Worm (Caenorhabditis elegans) whole organism, L1 larva: Measurements from ENCODE around the gene srz-70.

Experiments
- C04F5.9 ChIP-seq: sonication (generic microtip); optimal IDR thresholded peaks from 2 replicates; lab custom pipeline; 2016; ENCODE audit warnings: missing genetic modification characterization, missing compliant biosample characterization
- C34B4.2 ChIP-seq: sonication (generic microtip); optimal IDR thresholded peaks from 2 replicates; lab custom pipeline; 2017; ENCODE audit warnings: mild to moderate bottlenecking, missing genetic modification characterization, missing compliant biosample characterization
- F16B12.6 ChIP-seq: fragments of 150-350 bp; optimal IDR thresholded peaks from 2 replicates; lab custom pipeline; 2014; ENCODE audit warnings: missing biosample characterization, missing genetic modification characterization
- Y116A8C.19 ChIP-seq: sonication (generic microtip); optimal IDR thresholded peaks from 2 replicates; lab custom pipeline; 2016; ENCODE audit warnings: missing compliant biosample characterization, missing genetic modification characterization, borderline replicate concordance
- blmp-1 ChIP-seq: fragments of 150-350 bp; optimal IDR thresholded peaks from 2 replicates; lab custom pipeline; 2014; ENCODE audit warnings: missing biosample characterization, missing genetic modification characterization
- ceh-63 ChIP-seq: fragments of 200-800 bp; sonication (Bioruptor generic); optimal IDR thresholded peaks from 2 replicates; lab custom pipeline; 2018; ENCODE audit warnings: mild to moderate bottlenecking, missing genetic modification characterization, missing compliant biosample characterization
- ceh-8 ChIP-seq: fragments of 200-800 bp; sonication (Bioruptor generic); optimal IDR thresholded peaks from 2 replicates; lab custom pipeline; 2018; ENCODE audit warnings: mild to moderate bottlenecking, missing genetic modification characterization, moderate library complexity, missing compliant biosample characterization
- ceh-88 ChIP-seq: fragments of 200-800 bp; sonication (Bioruptor generic); IDR thresholded peaks from 2 replicates; pipeline ENCODE4 v1.3.6; 2022; ENCODE audit warnings: missing genetic modification characterization, missing compliant biosample characterization
- ces-1 ChIP-seq: fragments of 150-350 bp; optimal IDR thresholded peaks from 2 replicates; lab custom pipeline; 2014; ENCODE audit warnings: missing biosample characterization, missing genetic modification reagents, missing genetic modification characterization
- dpl-1 ChIP-seq, 3 experiments: fragments of 150-350 bp in 2 of 3; sonication (generic microtip) in 1 of 3; optimal IDR thresholded peaks; 2 replicates each; lab custom pipeline; 2014 to 2017; ENCODE audit warnings: missing biosample characterization in 3 of 3, missing genetic modification characterization in 3 of 3, missing genetic modification reagents in 3 of 3
- dsc-1 ChIP-seq: sonication (generic microtip); optimal IDR thresholded peaks from 2 replicates; lab custom pipeline; 2016; ENCODE audit warnings: mild to moderate bottlenecking, missing genetic modification characterization, missing compliant biosample characterization
- efl-1 ChIP-seq, 4 experiments: fragments of 150-350 bp; optimal IDR thresholded peaks in 3 of 4; peaks in 1 of 4; 1 replicate in 1 of 4; 2 replicates in 3 of 4; lab custom pipeline; 2014; ENCODE audit warnings: missing biosample characterization in 2 of 4, missing genetic modification characterization in 2 of 4, missing genetic modification reagents in 2 of 4
- efl-3 ChIP-seq: fragments of 200-800 bp; sonication (Bioruptor generic); optimal IDR thresholded peaks from 2 replicates; lab custom pipeline; 2018; ENCODE audit warnings: mild to moderate bottlenecking, missing genetic modification characterization, missing compliant biosample characterization
- egl-27 ChIP-seq, 2 experiments: fragments of 150-350 bp in 1 of 2; sonication (generic microtip); optimal IDR thresholded peaks; 3 replicates each; lab custom pipeline; 2017 to 2018; ENCODE audit warnings: missing biosample characterization in 2 of 2, missing genetic modification characterization in 2 of 2, missing genetic modification reagents in 2 of 2
- elt-3 ChIP-seq, 6 experiments: fragments of 150-350 bp in 1 of 6; sonication (generic microtip); optimal IDR thresholded peaks; 2 replicates each; lab custom pipeline; 2017 to 2018; ENCODE audit warnings: missing biosample characterization in 6 of 6, missing genetic modification characterization in 6 of 6, inconsistent platforms in 1 of 6
- grh-1 ChIP-seq: fragments of 200-800 bp; sonication (Bioruptor generic); IDR thresholded peaks from 2 replicates; pipeline ENCODE4 v1.3.6; 2022; ENCODE audit warnings: missing genetic modification reagents, missing genetic modification characterization, missing compliant biosample characterization
- hlh-17 ChIP-seq: fragments of 200-800 bp; sonication (Bioruptor generic); optimal IDR thresholded peaks from 2 replicates; lab custom pipeline; 2018; ENCODE audit warnings: missing genetic modification characterization, mild to moderate bottlenecking, missing compliant biosample characterization, moderate library complexity, borderline replicate concordance
- hlh-4 ChIP-seq: sonication (generic microtip); optimal IDR thresholded peaks from 2 replicates; lab custom pipeline; 2016; ENCODE audit warnings: mild to moderate bottlenecking, missing genetic modification characterization, missing compliant biosample characterization
- irx-1 ChIP-seq: sonication (generic microtip); optimal IDR thresholded peaks from 2 replicates; lab custom pipeline; 2016; ENCODE audit warnings: missing genetic modification characterization, missing compliant biosample characterization
- isw-1 ChIP-seq: fragments of 200-800 bp; sonication (Bioruptor generic); IDR thresholded peaks from 2 replicates; pipeline ENCODE4 v1.3.6; 2022; ENCODE audit warnings: missing genetic modification characterization, missing compliant biosample characterization
- lin-13 ChIP-seq: fragments of 150-350 bp; optimal IDR thresholded peaks from 2 replicates; lab custom pipeline; 2014; ENCODE audit warnings: missing biosample characterization, missing genetic modification reagents, missing genetic modification characterization
- lin-14 ChIP-seq: fragments of 200-800 bp; sonication (Bioruptor generic); optimal IDR thresholded peaks from 2 replicates; lab custom pipeline; 2018; ENCODE audit warnings: mild to moderate bottlenecking, missing genetic modification characterization, moderate library complexity, missing compliant biosample characterization
- lin-15B ChIP-seq: fragments of 150-350 bp; sonication (generic microtip); optimal IDR thresholded peaks from 3 replicates; lab custom pipeline; 2014; ENCODE audit warnings: missing biosample characterization, missing genetic modification characterization
- lin-35 ChIP-seq, 2 experiments: fragments of 150-350 bp; optimal IDR thresholded peaks; 2 replicates each; lab custom pipeline; 2014; ENCODE audit warnings: missing biosample characterization in 2 of 2, missing genetic modification characterization in 2 of 2, missing genetic modification reagents in 2 of 2
- lin-39 ChIP-seq: fragments of 150-350 bp; optimal IDR thresholded peaks from 2 replicates; lab custom pipeline; 2014; ENCODE audit warnings: missing biosample characterization, missing genetic modification reagents, missing genetic modification characterization
- nhr-12 ChIP-seq: sonication (generic microtip); optimal IDR thresholded peaks from 2 replicates; lab custom pipeline; 2017; ENCODE audit warnings: missing biosample characterization, missing genetic modification characterization
- nhr-28 ChIP-seq: fragments of 150-350 bp; optimal IDR thresholded peaks from 2 replicates; lab custom pipeline; 2014; ENCODE audit warnings: missing biosample characterization, missing genetic modification characterization
- nhr-47 ChIP-seq: sonication (generic microtip); optimal IDR thresholded peaks from 2 replicates; lab custom pipeline; 2016; ENCODE audit warnings: mild to moderate bottlenecking, missing genetic modification characterization, moderate library complexity, missing compliant biosample characterization
- nhr-71 ChIP-seq: sonication (generic microtip); optimal IDR thresholded peaks from 2 replicates; lab custom pipeline; 2016; ENCODE audit warnings: mild to moderate bottlenecking, missing genetic modification characterization, moderate library complexity, missing compliant biosample characterization
- nhr-85 ChIP-seq: sonication (generic microtip); peaks from one replicate; lab custom pipeline; 2016; ENCODE audit warnings: missing genetic modification characterization, inconsistent platforms, missing compliant biosample characterization
- nhr-90 ChIP-seq: sonication (generic microtip); optimal IDR thresholded peaks from 2 replicates; lab custom pipeline; 2016; ENCODE audit warnings: mild to moderate bottlenecking, missing genetic modification characterization, missing compliant biosample characterization; ENCODE audit not compliant: poor library complexity
- pax-3 ChIP-seq: fragments of 200-800 bp; sonication (Bioruptor generic); optimal IDR thresholded peaks from 2 replicates; lab custom pipeline; 2018; ENCODE audit warnings: mild to moderate bottlenecking, missing genetic modification characterization, moderate library complexity, missing compliant biosample characterization
- pqm-1 ChIP-seq: sonication (generic microtip); optimal IDR thresholded peaks from 3 replicates; lab custom pipeline; 2017; ENCODE audit warnings: missing biosample characterization, missing genetic modification characterization
- rnt-1 ChIP-seq: sonication (generic microtip); optimal IDR thresholded peaks from 2 replicates; lab custom pipeline; 2016; ENCODE audit warnings: mild to moderate bottlenecking, missing genetic modification characterization, moderate library complexity, missing compliant biosample characterization
- skn-1 ChIP-seq: fragments of 150-350 bp; optimal IDR thresholded peaks from 2 replicates; lab custom pipeline; 2014; ENCODE audit warnings: missing biosample characterization, missing genetic modification characterization
- snpc-4 ChIP-seq: fragments of 150-350 bp; optimal IDR thresholded peaks from 2 replicates; lab custom pipeline; 2014; ENCODE audit warnings: missing biosample characterization, missing genetic modification characterization
- snu-23 ChIP-seq: sonication (generic microtip); optimal IDR thresholded peaks from 2 replicates; lab custom pipeline; 2016; ENCODE audit warnings: missing genetic modification characterization, missing compliant biosample characterization
- sox-4 ChIP-seq: sonication (generic microtip); optimal IDR thresholded peaks from 2 replicates; lab custom pipeline; 2016; ENCODE audit warnings: missing genetic modification characterization, missing compliant biosample characterization
- tbx-2 ChIP-seq: sonication (generic microtip); optimal IDR thresholded peaks from 2 replicates; lab custom pipeline; 2016; ENCODE audit warnings: missing genetic modification characterization, missing compliant biosample characterization
- tlp-1 ChIP-seq: fragments of 150-350 bp; optimal IDR thresholded peaks from 2 replicates; lab custom pipeline; 2014; ENCODE audit warnings: missing biosample characterization, missing genetic modification characterization
- unc-30 ChIP-seq: sonication (generic microtip); optimal IDR thresholded peaks from 2 replicates; lab custom pipeline; 2017; ENCODE audit warnings: missing biosample characterization, missing genetic modification characterization
- unc-86 ChIP-seq: sonication (generic microtip); optimal IDR thresholded peaks from 2 replicates; lab custom pipeline; 2016; ENCODE audit warnings: missing genetic modification characterization, missing compliant biosample characterization
- zag-1 ChIP-seq: fragments of 150-350 bp; optimal IDR thresholded peaks from 2 replicates; lab custom pipeline; 2014; ENCODE audit warnings: missing biosample characterization, missing genetic modification characterization
- ztf-4 ChIP-seq: fragments of 150-350 bp; optimal IDR thresholded peaks from 2 replicates; lab custom pipeline; 2014; ENCODE audit warnings: missing biosample characterization, missing genetic modification characterization

The srz-70 gene

ce11 chrIV:3519352-3519751 is 40.5 kb upstream of the srz-70 start (continued):
- TF ChIP-seq pax-3 (tag; lab: Kevin White, UChicago) (no peak), lin-35 (GFP tag; optimal IDR thresholded peaks at IDR 0.05; lab: Kevin White, UChicago) (peak; percentile 16 to 28), dsc-1 (peak; percentile 33), F16B12.6 (tag; lab: Kevin White, UChicago) (peak; percentile 4), efl-1 (optimal IDR thresholded peaks at IDR 0.05; lab: Kevin White, UChicago) (peak; percentile 76 to 91), efl-1 (GFP tag; optimal IDR thresholded peaks at IDR 0.05 in 1 of 2; lab: Kevin White, UChicago) (peak; percentile 26 to 89), grh-1 (no peak), efl-3 (GFP tag; lab: Kevin White, UChicago) (no peak), dpl-1 (GFP tag; optimal IDR thresholded peaks at IDR 0.05; lab: Kevin White, UChicago) (peak; percentile 3 to 33 (median 29)), ceh-8 (GFP tag; lab: Kevin White, UChicago) (peak; percentile 0), lin-14 (GFP tag; lab: Kevin White, UChicago) (peak; percentile 84), C34B4.2 (tag; lab: Kevin White, UChicago) (no peak), unc-86 (tag; lab: Kevin White, UChicago) (peak; percentile 63), zag-1 (tag; lab: Kevin White, UChicago) (no peak), nhr-47 (tag; lab: Kevin White, UChicago) (peak; percentile 74), blmp-1 (tag; lab: Kevin White, UChicago) (peak; percentile 98), nhr-90 (tag; lab: Kevin White, UChicago) (peak; percentile 1), isw-1 (peak; percentile 54), nhr-28 (tag; lab: Kevin White, UChicago) (no peak), snu-23 (GFP tag; lab: Kevin White, UChicago) (peak; percentile 60), unc-30 (tag; lab: Kevin White, UChicago) (no peak), nhr-12 (no peak), ceh-88 (GFP tag; lab: Robert Waterston, UW) (no peak), nhr-71 (tag; lab: Kevin White, UChicago) (peak; percentile 64), ztf-4 (tag; lab: Kevin White, UChicago) (no peak), rnt-1 (tag; lab: Kevin White, UChicago) (no peak)

- no peak for TF ChIP-seq lin-13 (GFP tag; lab: Kevin White, UChicago)
- no peak for TF ChIP-seq nhr-85 (tag; lab: Kevin White, UChicago)
- no peak for TF ChIP-seq tlp-1 (tag; lab: Kevin White, UChicago)
- TF ChIP-seq elt-3 (tag; optimal IDR thresholded peaks at IDR 0.05; lab: Kevin White, UChicago), result no peak
- TF ChIP-seq irx-1 (tag; lab: Kevin White, UChicago), result no peak
- TF ChIP-seq Y116A8C.19 (tag; lab: Kevin White, UChicago), result no peak
- TF ChIP-seq snu-23 (GFP tag; lab: Kevin White, UChicago), result no peak
- TF ChIP-seq pax-3 (tag; lab: Kevin White, UChicago), result no peak
- no peak for TF ChIP-seq isw-1
- no peak for TF ChIP-seq ceh-63 (GFP tag; lab: Kevin White, UChicago)
- TF ChIP-seq, all 84 proteins: peak for 0
Observed at ce11 chrIV:3517582-3517981, 38.8 kb upstream of the srz-70 start.

- no peak for TF ChIP-seq skn-1 (tag; lab: Kevin White, UChicago)
- TF ChIP-seq sox-4, result no peak
- TF ChIP-seq nhr-90 (tag; lab: Kevin White, UChicago), result no peak
- TF ChIP-seq lin-15B, result no peak
- no peak for TF ChIP-seq pax-3 (tag; lab: Kevin White, UChicago)
- TF ChIP-seq snpc-4 (tag; lab: Kevin White, UChicago), result no peak
- no peak for TF ChIP-seq hlh-17
- TF ChIP-seq nhr-28 (tag; lab: Kevin White, UChicago), result no peak
- no peak for TF ChIP-seq nhr-85 (tag; lab: Kevin White, UChicago)
- no peak for TF ChIP-seq unc-30 (tag; lab: Kevin White, UChicago)
- no peak for TF ChIP-seq ceh-8 (GFP tag; lab: Kevin White, UChicago)
- no peak for TF ChIP-seq C04F5.9 (tag; lab: Kevin White, UChicago)
- TF ChIP-seq tbx-2 (tag; lab: Kevin White, UChicago), result no peak
- TF ChIP-seq C34B4.2 (tag; lab: Kevin White, UChicago), result no peak
- no peak for TF ChIP-seq pqm-1 (tag; lab: Kevin White, UChicago)
- TF ChIP-seq lin-35 (GFP tag; optimal IDR thresholded peaks at IDR 0.05; lab: Kevin White, UChicago), result no peak
- no peak for TF ChIP-seq hlh-4 (tag; lab: Kevin White, UChicago)
- TF ChIP-seq egl-27 (tag; optimal IDR thresholded peaks at IDR 0.05; lab: Kevin White, UChicago), result no peak
- TF ChIP-seq lin-39 (tag; lab: Kevin White, UChicago), result no peak
- TF ChIP-seq ces-1 (GFP tag; lab: Kevin White, UChicago), result no peak
Observed at ce11 chrIV:3516586-3516985, 37.8 kb upstream of the srz-70 start, which contains the start of gene unc-33. Gene unc-33, plus strand, starts transcription at chrIV:3516886.
